Worm (Caenorhabditis elegans) whole organism, L1 larva: Measurements from ENCODE around the gene cdkr-3.

Experiments used
- blmp-1 ChIP-seq: fragments of 150-350 bp; optimal IDR thresholded peaks from 2 replicates; lab custom pipeline; 2014; ENCODE audit warnings: missing biosample characterization, missing genetic modification characterization
- egl-27 ChIP-seq, 2 experiments: fragments of 150-350 bp in 1 of 2; sonication (generic microtip); optimal IDR thresholded peaks; 3 replicates each; lab custom pipeline; 2017 to 2018; ENCODE audit warnings: missing biosample characterization in 2 of 2, missing genetic modification characterization in 2 of 2, missing genetic modification reagents in 2 of 2
- nhr-28 ChIP-seq: fragments of 150-350 bp; optimal IDR thresholded peaks from 2 replicates; lab custom pipeline; 2014; ENCODE audit warnings: missing biosample characterization, missing genetic modification characterization
- nhr-84 ChIP-seq: sonication (generic microtip); optimal IDR thresholded peaks from 2 replicates; lab custom pipeline; 2017; ENCODE audit warnings: missing biosample characterization, missing genetic modification characterization
- snpc-4 ChIP-seq: fragments of 150-350 bp; optimal IDR thresholded peaks from 2 replicates; lab custom pipeline; 2014; ENCODE audit warnings: missing biosample characterization, missing genetic modification characterization

The cdkr-3 gene

DNA sequence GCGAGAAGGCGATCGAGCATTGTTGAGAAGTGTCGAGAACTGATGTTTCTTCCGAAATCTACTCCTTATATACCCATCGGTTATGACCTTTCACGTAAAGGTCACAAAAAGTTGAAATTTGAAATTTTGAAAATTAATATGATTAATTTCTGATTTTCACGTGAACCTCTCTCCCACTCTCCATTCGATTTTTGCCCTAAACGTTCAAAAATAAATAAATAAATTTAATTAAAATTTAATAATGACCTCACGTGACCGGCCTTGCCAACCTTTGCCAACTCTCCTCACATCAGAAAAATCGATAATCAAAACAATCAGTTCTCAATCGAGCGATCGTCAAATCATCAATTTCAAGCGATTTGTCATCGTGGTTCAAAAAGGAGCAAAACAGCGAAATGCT lies 47.5 kb downstream of the cdkr-3 start, which contains the start of gene Y113G7C.1:
TSS of gene Y113G7C.1 (plus strand) at position 301 of the 400 bp plus-strand sequence.
- TF ChIP-seq egl-27 (tag; optimal IDR thresholded peaks at IDR 0.05; lab: Kevin White, UChicago): no peak
- no peak for TF ChIP-seq snpc-4 (tag; lab: Kevin White, UChicago)
- no peak for TF ChIP-seq nhr-84
- no peak for TF ChIP-seq nhr-28
- no peak for TF ChIP-seq blmp-1 (tag; lab: Kevin White, UChicago)
- TF ChIP-seq, all 84 proteins: peak for 0
